Worm (Caenorhabditis elegans): ENCODE data around the gene sra-32.

Gene sra-32

DNA sequence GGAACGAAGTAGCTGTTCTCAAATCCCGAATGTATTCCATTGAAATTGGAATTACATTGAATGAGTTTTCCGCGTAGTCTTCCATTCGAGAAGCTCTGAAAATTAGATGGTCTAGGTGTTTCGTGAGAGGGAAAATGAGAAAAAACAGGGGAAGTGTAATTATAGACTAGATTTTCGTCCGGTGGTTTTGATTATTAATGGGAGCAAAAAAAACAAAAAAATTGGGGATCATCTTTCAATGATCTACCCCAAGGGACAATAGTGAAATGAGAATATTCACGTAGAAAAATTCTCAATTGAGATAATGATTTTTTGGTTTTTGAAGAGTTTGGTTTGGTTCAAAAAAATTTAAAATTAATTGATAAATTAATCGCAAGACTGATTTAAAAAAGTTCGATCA lies at the start of gene sra-32:
TSS of gene sra-32 (minus strand) at position 101 of the 400 bp plus-strand sequence.
- TF ChIP-seq egl-27 (tag; optimal IDR thresholded peaks at IDR 0.05), result no peak
- TF ChIP-seq ceh-16 (tag; optimal IDR thresholded peaks at IDR 0.05), result no peak
- no peak for TF ChIP-seq daf-12 (tag; optimal IDR thresholded peaks at IDR 0.05)
- no peak for TF ChIP-seq elt-2 (tag; optimal IDR thresholded peaks at IDR 0.05)
- no peak for TF ChIP-seq skn-1 (tag; optimal IDR thresholded peaks at IDR 0.05)
- TF ChIP-seq ztf-4 (tag; optimal IDR thresholded peaks at IDR 0.05), result no peak
- no peak for TF ChIP-seq ama-1 (optimal IDR thresholded peaks at IDR 0.05)
- TF ChIP-seq unc-62 (GFP tag; optimal IDR thresholded peaks at IDR 0.05), result no peak

- TF ChIP-seq egl-27 (tag; optimal IDR thresholded peaks at IDR 0.05) (no peak), nhr-43 (tag; optimal IDR thresholded peaks at IDR 0.05; ENCODE audit: poor library complexity, severe bottlenecking) (no peak), snpc-4 (tag; optimal IDR thresholded peaks at IDR 0.05) (no peak), ceh-16 (tag; optimal IDR thresholded peaks at IDR 0.05) (no peak)
These were observed 49.3 kb upstream of the sra-32 start for ce11 chrII:4581090-4581489.

ce11 chrII:4579920-4580474 lies 48.2 kb upstream of the sra-32 start:
- TF ChIP-seq pha-4 (tag; optimal IDR thresholded peaks at IDR 0.05), result peak; percentile 77
- TF ChIP-seq fkh-2 (tag; optimal IDR thresholded peaks at IDR 0.05), result no peak

- TF ChIP-seq snpc-4 (tag; optimal IDR thresholded peaks at IDR 0.05) (no peak), nhr-76 (tag; optimal IDR thresholded peaks at IDR 0.05) (no peak), nhr-43 (tag; optimal IDR thresholded peaks at IDR 0.05; ENCODE audit: poor library complexity, severe bottlenecking) (no peak), unc-62 (GFP tag; optimal IDR thresholded peaks at IDR 0.05) (peak; percentile 58), ceh-16 (tag; optimal IDR thresholded peaks at IDR 0.05) (no peak)
These were observed 47.6 kb upstream of the sra-32 start for ce11 chrII:4579375-4579774.

ce11 chrII:4577391-4577790 lies 45.6 kb upstream of the sra-32 start:
- TF ChIP-seq nhr-12 (tag; optimal IDR thresholded peaks at IDR 0.05) (no peak), daf-12 (tag; optimal IDR thresholded peaks at IDR 0.05) (no peak), jun-1 (tag; optimal IDR thresholded peaks at IDR 0.05) (no peak), egl-5 (tag; optimal IDR thresholded peaks at IDR 0.05) (no peak), ztf-11 (tag; optimal IDR thresholded peaks at IDR 0.05) (no peak), nhr-67 (tag; optimal IDR thresholded peaks at IDR 0.05) (no peak), snpc-4 (tag; optimal IDR thresholded peaks at IDR 0.05) (no peak), lin-39 (tag; optimal IDR thresholded peaks at IDR 0.05) (no peak), nhr-23 (tag; optimal IDR thresholded peaks at IDR 0.05) (no peak), nfya-1 (tag; optimal IDR thresholded peaks at IDR 0.05; ENCODE audit: insufficient read depth) (no peak), nhr-11 (tag; optimal IDR thresholded peaks at IDR 0.05) (no peak), mml-1 (tag; optimal IDR thresholded peaks at IDR 0.05) (no peak), lsy-12 (tag; optimal IDR thresholded peaks at IDR 0.05) (no peak), fkh-10 (GFP tag; optimal IDR thresholded peaks at IDR 0.05) (no peak), egl-27 (tag; optimal IDR thresholded peaks at IDR 0.05) (no peak), pha-4 (tag; optimal IDR thresholded peaks at IDR 0.05) (no peak), ceh-16 (tag; optimal IDR thresholded peaks at IDR 0.05) (no peak)

DNA sequence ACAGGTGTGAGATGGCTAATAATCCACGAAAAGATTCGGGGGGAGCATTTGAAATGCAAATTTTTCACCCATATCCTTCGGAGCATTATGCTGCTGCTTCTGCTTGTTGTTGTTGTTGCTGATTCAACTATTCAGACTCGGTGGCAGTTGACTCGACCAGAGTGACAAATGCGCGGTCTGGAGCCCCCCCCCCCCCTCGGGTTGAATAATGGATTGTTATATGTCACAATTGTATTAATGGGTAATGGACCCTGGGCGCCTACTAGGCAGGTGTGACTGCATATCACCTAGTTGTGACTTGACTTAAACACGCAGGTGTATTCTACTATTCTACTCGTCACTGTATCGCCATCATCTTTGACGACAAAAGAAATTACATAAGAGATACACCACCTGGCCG lies 43.8 kb upstream of the sra-32 start:
- no peak for TF ChIP-seq mdl-1 (tag; optimal IDR thresholded peaks at IDR 0.05)
- peak; percentile 25 for TF ChIP-seq lsy-12 (tag; optimal IDR thresholded peaks at IDR 0.05)
- TF ChIP-seq R02D3.7 (tag; optimal IDR thresholded peaks at IDR 0.05), result no peak
- peak; percentile 79 for TF ChIP-seq lin-39 (tag; optimal IDR thresholded peaks at IDR 0.05)
- TF ChIP-seq ceh-16 (tag; optimal IDR thresholded peaks at IDR 0.05), result no peak
- TF ChIP-seq ZK546.5 (tag; optimal IDR thresholded peaks at IDR 0.05), result no peak

- TF ChIP-seq elt-3 (tag; optimal IDR thresholded peaks at IDR 0.05), result no peak
- no peak for TF ChIP-seq fkh-2 (tag; optimal IDR thresholded peaks at IDR 0.05)
- TF ChIP-seq ztf-11 (tag; optimal IDR thresholded peaks at IDR 0.05), result no peak
- TF ChIP-seq mdl-1 (tag; optimal IDR thresholded peaks at IDR 0.05), result no peak
- TF ChIP-seq ceh-82 (tag; optimal IDR thresholded peaks at IDR 0.05), result no peak
- TF ChIP-seq ama-1 (optimal IDR thresholded peaks at IDR 0.05), result no peak
- no peak for TF ChIP-seq sea-2 (GFP tag; optimal IDR thresholded peaks at IDR 0.05)
- TF ChIP-seq elt-2 (tag; optimal IDR thresholded peaks at IDR 0.05), result no peak
- TF ChIP-seq ZK546.5 (tag; optimal IDR thresholded peaks at IDR 0.05), result no peak
- no peak for TF ChIP-seq fos-1 (tag; optimal IDR thresholded peaks at IDR 0.05)
These were observed 42.9 kb upstream of the sra-32 start for ce11 chrII:4574658-4575057.
